Worm (Caenorhabditis elegans) whole organism, early embryonic: Measurements from ENCODE around the gene spp-7.

Experiments used
- ama-1 ChIP-seq: fragments of 150-350 bp; optimal IDR thresholded peaks from 2 replicates; lab custom pipeline; 2014
- ceh-36 ChIP-seq: sonication (generic microtip); optimal IDR thresholded peaks from 2 replicates; lab custom pipeline; 2016; ENCODE audit warnings: missing genetic modification characterization, inconsistent platforms, missing compliant biosample characterization
- tbx-11 ChIP-seq: fragments of 200-800 bp; sonication (Bioruptor generic); IDR thresholded peaks from 2 replicates; pipeline ENCODE4 v1.3.6; 2022; ENCODE audit warnings: missing genetic modification characterization, missing compliant biosample characterization

DNA sequence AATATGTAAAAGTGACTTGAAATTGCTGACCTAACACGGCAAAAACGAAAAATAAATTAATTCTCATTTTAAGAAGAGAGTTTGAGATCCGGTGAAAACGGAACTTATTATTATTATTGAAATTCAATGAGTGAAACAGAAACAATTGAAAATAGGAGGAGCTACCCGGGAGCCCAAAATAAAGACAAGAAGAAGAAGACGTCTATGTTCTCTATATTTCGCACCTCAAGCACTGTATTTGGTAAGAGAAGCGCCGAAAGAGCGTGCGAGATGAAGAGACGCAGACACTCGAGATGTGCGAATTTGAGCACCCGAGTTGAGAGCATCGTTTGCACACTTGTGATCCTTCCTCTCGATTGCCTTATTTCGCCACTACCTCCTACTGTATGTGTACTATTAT lies at the start of gene spp-7:
- TF ChIP-seq tbx-11 (GFP tag; lab: Robert Waterston, UW): no peak
- no peak for TF ChIP-seq ama-1
- no peak for TF ChIP-seq ceh-36 (tag; lab: Kevin White, UChicago)
